Worm (Caenorhabditis elegans) whole organism, mixed stage, embryonic: ENCODE measurements around the gene C50F4.16.

Experiments used
- drap-1 ChIP-seq: fragments of 200-800 bp; sonication (Bioruptor generic); optimal IDR thresholded peaks from 3 replicates; lab custom pipeline; 2018; ENCODE audit warnings: mild to moderate bottlenecking, missing genetic modification characterization, missing compliant biosample characterization
- elt-1 ChIP-seq: sonication (generic microtip); optimal IDR thresholded peaks from 2 replicates; lab custom pipeline; 2017; ENCODE audit warnings: missing genetic modification characterization, mild to moderate bottlenecking, missing compliant biosample characterization, antibody characterized with exemption, moderate library complexity, borderline replicate concordance; ENCODE audit not compliant: insufficient read depth
- lin-13 ChIP-seq: fragments of 150-350 bp; optimal IDR thresholded peaks from 2 replicates; lab custom pipeline; 2014; ENCODE audit warnings: missing biosample characterization, missing genetic modification characterization
- mab-5 ChIP-seq: fragments of 150-350 bp; optimal IDR thresholded peaks from 2 replicates; lab custom pipeline; 2014; ENCODE audit warnings: missing biosample characterization, missing genetic modification characterization
- mls-2 ChIP-seq: sonication (generic microtip); optimal IDR thresholded peaks from 2 replicates; lab custom pipeline; 2016; ENCODE audit warnings: mild to moderate bottlenecking, missing genetic modification characterization, moderate library complexity, missing compliant biosample characterization
- nhr-2 ChIP-seq: fragments of 150-350 bp; optimal IDR thresholded peaks from 2 replicates; lab custom pipeline; 2014; ENCODE audit warnings: missing biosample characterization, missing genetic modification characterization
- nhr-237 ChIP-seq: fragments of 150-350 bp; optimal IDR thresholded peaks from 2 replicates; lab custom pipeline; 2014; ENCODE audit warnings: missing biosample characterization, missing genetic modification characterization
- nhr-28 ChIP-seq: fragments of 150-350 bp; optimal IDR thresholded peaks from 2 replicates; lab custom pipeline; 2014; ENCODE audit warnings: missing biosample characterization, missing genetic modification characterization
- nhr-76 ChIP-seq: sonication (generic microtip); optimal IDR thresholded peaks from 2 replicates; lab custom pipeline; 2017; ENCODE audit warnings: missing biosample characterization, missing genetic modification characterization
- pha-4 ChIP-seq: fragments of 150-350 bp; optimal IDR thresholded peaks from 2 replicates; lab custom pipeline; 2018; ENCODE audit warnings: missing biosample characterization, missing genetic modification reagents, missing genetic modification characterization
- snpc-4 ChIP-seq: fragments of 150-350 bp; optimal IDR thresholded peaks from 2 replicates; lab custom pipeline; 2014; ENCODE audit warnings: missing biosample characterization, missing genetic modification characterization
- sptf-1 ChIP-seq: sonication (generic microtip); optimal IDR thresholded peaks from 2 replicates; lab custom pipeline; 2017; ENCODE audit warnings: mild to moderate bottlenecking, missing genetic modification characterization, moderate library complexity, missing compliant biosample characterization

- TF ChIP-seq pha-4 (tag; lab: Kevin White, UChicago) = peak; percentile 95
- no peak for TF ChIP-seq nhr-76
- peak; percentile 79 for TF ChIP-seq drap-1 (GFP tag; lab: Kevin White, UChicago)
- TF ChIP-seq mab-5 (tag; lab: Kevin White, UChicago) = peak; percentile 36
- no peak for TF ChIP-seq snpc-4 (tag; lab: Kevin White, UChicago)
- peak; percentile 76 for TF ChIP-seq sptf-1 (tag; lab: Kevin White, UChicago)
- TF ChIP-seq elt-1 (tag; lab: Kevin White, UChicago) = no peak
- TF ChIP-seq nhr-237 = peak; percentile 96
- TF ChIP-seq nhr-28 (tag; lab: Kevin White, UChicago) = peak; percentile 33
- peak; percentile 70 for TF ChIP-seq mls-2 (tag; lab: Kevin White, UChicago)
- TF ChIP-seq lin-13 (tag; lab: Kevin White, UChicago) = peak; percentile 96
- TF ChIP-seq nhr-2 (tag; lab: Kevin White, UChicago) = peak; percentile 38
These were observed 5.5 kb upstream of the C50F4.16 start, which contains the start of gene his-37 for ce11 chrV:9546860-9547269.
